Fruit fly (Drosophila melanogaster): ENCODE results near the gene hh.

Gene hh

dm6 chr3R:23112680-23113362 is 28.9 kb downstream of the hh start, which contains the start of gene Cow (continued):
- TF ChIP-seq TFAM (GFP tag; optimal IDR thresholded peaks at IDR 0.05) (no peak), CG14050 (GFP tag; IDR thresholded peaks at IDR 0.05) (peak; percentile 48; the same call in 1 of the 3 replicates), otp (GFP tag; IDR thresholded peaks at IDR 0.05) (no peak), ssp (GFP tag; IDR thresholded peaks at IDR 0.05) (peak; percentile 48; the same call in 1 of the 2 replicates), lola (GFP tag; optimal IDR thresholded peaks at IDR 0.05) (no peak), grau (tag; optimal IDR thresholded peaks at IDR 0.05) (peak; percentile 75), pita (GFP tag; optimal IDR thresholded peaks at IDR 0.05) (no peak), Hmr (GFP tag; optimal IDR thresholded peaks at IDR 0.05) (peak; percentile 84), CG11723 (GFP tag; optimal IDR thresholded peaks at IDR 0.05) (no peak), CG7839 (tag; optimal IDR thresholded peaks at IDR 0.05) (peak; percentile 70), BtbVII (GFP tag; optimal IDR thresholded peaks at IDR 0.05) (peak; percentile 35), cas (GFP tag; IDR thresholded peaks at IDR 0.05) (0 out of 2 replicates have a peak, but pooled peaks have one; percentile 31), gem (tag; optimal IDR thresholded peaks at IDR 0.05) (peak; percentile 76), BEAF-32 (GFP tag; optimal IDR thresholded peaks at IDR 0.05) (no peak), mld (GFP tag; IDR thresholded peaks at IDR 0.05; ENCODE audit: partially characterized antibody) (no peak), CG12071 (GFP tag; optimal IDR thresholded peaks at IDR 0.05) (peak; percentile 38), HmgD (GFP tag; optimal IDR thresholded peaks at IDR 0.05) (no peak), CG14014 (GFP tag; IDR thresholded peaks at IDR 0.05) (peak; percentile 82), Mad (GFP tag; optimal IDR thresholded peaks at IDR 0.05) (peak; percentile 16), slou (GFP tag; optimal IDR thresholded peaks at IDR 0.05) (no peak), Oaz (GFP tag; IDR thresholded peaks at IDR 0.05) (0 out of 2 replicates have a peak, but pooled peaks have one; percentile 38), Fer3 (tag; optimal IDR thresholded peaks at IDR 0.05) (peak; percentile 60), h (optimal IDR thresholded peaks at IDR 0.05) (no peak), Opbp (GFP tag; IDR thresholded peaks at IDR 0.05; ENCODE audit: partially characterized antibody) (no peak), CG8089 (GFP tag; optimal IDR thresholded peaks at IDR 0.05) (peak; percentile 6), CG12391 (tag; optimal IDR thresholded peaks at IDR 0.05) (peak; percentile 62), dpn (GFP tag; optimal IDR thresholded peaks at IDR 0.05) (peak; percentile 46 to 50), CG6813 (GFP tag; optimal IDR thresholded peaks at IDR 0.05) (peak; percentile 57), CG7963 (GFP tag; IDR thresholded peaks at IDR 0.05; ENCODE audit: partially characterized antibody) (no peak), Xbp1 (GFP tag; optimal IDR thresholded peaks at IDR 0.05) (peak; percentile 57), CG4404 (GFP tag; IDR thresholded peaks at IDR 0.05) (no peak; the same call in 1 of the 2 replicates), CG16779 (GFP tag; IDR thresholded peaks at IDR 0.05) (no peak), CG31441 (GFP tag; IDR thresholded peaks at IDR 0.05) (peak; percentile 39; the same call in 1 of the 2 replicates), ab (GFP tag; optimal IDR thresholded peaks at IDR 0.05) (no peak), ttk (GFP tag; IDR thresholded peaks at IDR 0.05) (peak; percentile 66), Blimp-1 (GFP tag; optimal IDR thresholded peaks at IDR 0.05) (no peak), CG18619 (GFP tag; optimal IDR thresholded peaks at IDR 0.05) (peak; percentile 62), hbn (GFP tag; IDR thresholded peaks at IDR 0.05; ENCODE audit: partially characterized antibody) (no peak), Nf-YA (GFP tag; IDR thresholded peaks at IDR 0.05) (peak; percentile 19; the same call in 1 of the 2 replicates), PHDP (tag; optimal IDR thresholded peaks at IDR 0.05) (peak; percentile 69), lbe (GFP tag; optimal IDR thresholded peaks at IDR 0.05) (no peak), Drgx (GFP tag; IDR thresholded peaks at IDR 0.05) (peak; percentile 32; the same call in 1 of the 2 replicates), CG18599 (GFP tag; optimal IDR thresholded peaks at IDR 0.05) (peak; percentile 93), H15 (GFP tag; IDR thresholded peaks at IDR 0.05) (peak; percentile 59; the same call in 1 of the 3 replicates), Jarid2 (GFP tag; optimal IDR thresholded peaks at IDR 0.05) (peak; percentile 6), Hr51 (GFP tag; optimal IDR thresholded peaks at IDR 0.05) (peak; percentile 43 to 73), ems (GFP tag; optimal IDR thresholded peaks at IDR 0.05) (peak; percentile 36), lab (GFP tag; optimal IDR thresholded peaks at IDR 0.05) (peak; percentile 90)

Measured in whole organism, embryonic.